Fruit fly (Drosophila melanogaster) whole organism, embryonic: ENCODE measurements around the gene CG10132.

Experiments
- CG10147 ChIP-seq: fragments of 200-800 bp; sonication (Bioruptor generic); optimal IDR thresholded peaks from 2 replicates; lab custom pipeline; 2019; ENCODE audit warnings: missing biosample characterization, mild to moderate bottlenecking, missing genetic modification characterization, moderate library complexity
- CG1233 ChIP-seq: fragments of 200-800 bp; sonication (Bioruptor generic); optimal IDR thresholded peaks from 4 replicates; lab custom pipeline; 2018; ENCODE audit warnings: missing biosample characterization, mild to moderate bottlenecking, missing genetic modification characterization
- CG12659 ChIP-seq: fragments of 200-800 bp; sonication (Bioruptor generic); optimal IDR thresholded peaks from 3 replicates; lab custom pipeline; 2017; ENCODE audit warnings: mild to moderate bottlenecking, missing biosample characterization, missing genetic modification reagents, missing genetic modification characterization
- CG12744 ChIP-seq: fragments of 200-800 bp; sonication (Bioruptor generic); optimal IDR thresholded peaks from 2 replicates; lab custom pipeline; 2016; ENCODE audit warnings: missing biosample characterization, missing genetic modification characterization
- CG13424 ChIP-seq: fragments of 200-800 bp; sonication (Bioruptor generic); optimal IDR thresholded peaks from 2 replicates; lab custom pipeline; 2019; ENCODE audit warnings: missing biosample characterization, mild to moderate bottlenecking, missing genetic modification characterization, moderate library complexity
- CG14441 ChIP-seq: fragments of 200-800 bp; sonication (Bioruptor generic); IDR thresholded peaks from 2 replicates; pipeline ENCODE4 v1.3.6; 2022; ENCODE audit warnings: missing biosample characterization, missing genetic modification characterization
- CG14860 ChIP-seq: fragments of 200-800 bp; sonication (Bioruptor generic); IDR thresholded peaks from 3 replicates; pipeline ENCODE4 v1.3.6; 2022; ENCODE audit warnings: missing biosample characterization, missing genetic modification characterization; ENCODE audit not compliant: partially characterized antibody
- CG17328 ChIP-seq: fragments of 200-800 bp; sonication (Bioruptor generic); IDR thresholded peaks from 2 replicates; pipeline ENCODE4 v1.3.6; 2022; ENCODE audit warnings: missing biosample characterization, missing genetic modification characterization
- CG18011 ChIP-seq: fragments of 200-800 bp; sonication (Bioruptor generic); optimal IDR thresholded peaks from 2 replicates; lab custom pipeline; 2017; ENCODE audit warnings: missing biosample characterization, missing genetic modification characterization, mild to moderate bottlenecking, moderate library complexity, missing genotype
- CG2116 ChIP-seq: fragments of 200-800 bp; sonication (Bioruptor generic); optimal IDR thresholded peaks from 3 replicates; lab custom pipeline; 2018; ENCODE audit warnings: missing biosample characterization, mild to moderate bottlenecking, missing genetic modification characterization
- CG3847 ChIP-seq: fragments of 200-800 bp; sonication (Bioruptor generic); IDR thresholded peaks from 2 replicates; pipeline ENCODE4 v1.3.6; 2022; ENCODE audit warnings: missing biosample characterization, missing genetic modification characterization
- CG7372 ChIP-seq: fragments of 200-800 bp; sonication (Bioruptor generic); IDR thresholded peaks from 2 replicates; pipeline ENCODE4 v1.3.6; 2022; ENCODE audit warnings: missing biosample characterization, missing genetic modification characterization
- CG8765 ChIP-seq: fragments of 200-800 bp; sonication (Bioruptor generic); IDR thresholded peaks from 2 replicates; pipeline ENCODE4 v1.3.6; 2022; ENCODE audit warnings: missing biosample characterization, missing genetic modification characterization
- CG8944 ChIP-seq: fragments of 200-800 bp; sonication (Bioruptor generic); optimal IDR thresholded peaks from 3 replicates; lab custom pipeline; 2016; ENCODE audit warnings: missing biosample characterization, missing genetic modification characterization
- Camta ChIP-seq: fragments of 200-800 bp; sonication (Bioruptor generic); optimal IDR thresholded peaks from 2 replicates; lab custom pipeline; 2016; ENCODE audit warnings: missing biosample characterization, missing genetic modification characterization
- D19B ChIP-seq: fragments of 200-800 bp; sonication (Bioruptor generic); optimal IDR thresholded peaks from 2 replicates; lab custom pipeline; 2017; ENCODE audit warnings: missing biosample characterization, mild to moderate bottlenecking, missing genetic modification characterization
- Deaf1 ChIP-seq: fragments of 200-800 bp; optimal IDR thresholded peaks from 3 replicates; lab custom pipeline; 2019; ENCODE audit warnings: missing biosample characterization, mild to moderate bottlenecking, missing genetic modification characterization, moderate library complexity
- Dip3 ChIP-seq: fragments of 200-800 bp; sonication (Bioruptor generic); optimal IDR thresholded peaks from 3 replicates; lab custom pipeline; 2016; ENCODE audit warnings: missing biosample characterization, missing genetic modification characterization
- ERR ChIP-seq: fragments of 200-800 bp; sonication (Bioruptor generic); optimal IDR thresholded peaks from 2 replicates; lab custom pipeline; 2016; ENCODE audit warnings: missing biosample characterization, missing genetic modification characterization
- Eip74EF ChIP-seq, 2 experiments: fragments of 200-800 bp in 1 of 2; fragments of >200 bp in 1 of 2; sonication (Bioruptor generic) in 1 of 2; optimal IDR thresholded peaks; 2 replicates each; lab custom pipeline; 2017 to 2019; ENCODE audit warnings: missing biosample characterization in 2 of 2, missing genetic modification characterization in 2 of 2, mild to moderate bottlenecking in 1 of 2, moderate library complexity in 1 of 2
- HmgZ ChIP-seq: fragments of 200-800 bp; sonication (Bioruptor generic); optimal IDR thresholded peaks from 2 replicates; lab custom pipeline; 2018; ENCODE audit warnings: missing biosample characterization, mild to moderate bottlenecking, missing genetic modification characterization
- Hmr ChIP-seq: fragments of 200-800 bp; sonication (Bioruptor generic); optimal IDR thresholded peaks from 3 replicates; lab custom pipeline; 2017; ENCODE audit warnings: mild to moderate bottlenecking, missing biosample characterization, missing genetic modification reagents, missing genetic modification characterization
- Hr51 ChIP-seq, 2 experiments: fragments of 200-800 bp; sonication (Bioruptor generic); optimal IDR thresholded peaks; 2 replicates in 1 of 2; 3 replicates in 1 of 2; lab custom pipeline; 2016 to 2018; ENCODE audit warnings: missing biosample characterization in 2 of 2, missing genetic modification characterization in 2 of 2, mild to moderate bottlenecking in 1 of 2, moderate library complexity in 1 of 2
- Lpt ChIP-seq: fragments of >200 bp; optimal IDR thresholded peaks from 2 replicates; lab custom pipeline; 2018; ENCODE audit warnings: missing biosample characterization, missing genetic modification characterization
- Max ChIP-seq: fragments of 200-800 bp; sonication (Bioruptor generic); optimal IDR thresholded peaks from 2 replicates; lab custom pipeline; 2016; ENCODE audit warnings: missing biosample characterization, mild to moderate bottlenecking, missing genetic modification characterization
- Med ChIP-seq: fragments of 200-800 bp; sonication (Bioruptor generic); peaks from one replicate; lab custom pipeline; 2016; ENCODE audit warnings: missing biosample characterization, missing genetic modification characterization, mild to moderate bottlenecking, inconsistent platforms, moderate library complexity
- Mes4 ChIP-seq: fragments of 200-800 bp; sonication (Bioruptor generic); optimal IDR thresholded peaks from 2 replicates; lab custom pipeline; 2016; ENCODE audit warnings: missing biosample characterization, missing genetic modification characterization
- Rx ChIP-seq: fragments of 200-800 bp; sonication (Bioruptor generic); IDR thresholded peaks from 2 replicates; pipeline ENCODE4 v1.3.6; 2022; ENCODE audit warnings: missing biosample characterization, missing genetic modification characterization
- amos ChIP-seq: fragments of 200-800 bp; sonication (Bioruptor generic); IDR thresholded peaks from 2 replicates; pipeline ENCODE4 v1.3.6; 2022; ENCODE audit warnings: missing biosample characterization, missing genetic modification characterization; ENCODE audit not compliant: partially characterized antibody
- bbx ChIP-seq: fragments of 200-800 bp; sonication (Bioruptor generic); IDR thresholded peaks from 2 replicates; pipeline ENCODE4 v1.3.6; 2022; ENCODE audit warnings: missing biosample characterization, missing genetic modification characterization; ENCODE audit not compliant: partially characterized antibody
- ci ChIP-seq: fragments of 200-800 bp; sonication (Bioruptor generic); IDR thresholded peaks from 3 replicates; pipeline ENCODE4 v1.3.6; 2022; ENCODE audit warnings: missing biosample characterization, missing genetic modification characterization
- corto ChIP-seq: fragments of 200-800 bp; sonication (Bioruptor generic); optimal IDR thresholded peaks from 2 replicates; lab custom pipeline; 2016; ENCODE audit warnings: missing biosample characterization, mild to moderate bottlenecking, missing genetic modification characterization, moderate library complexity
- dysf ChIP-seq: fragments of 200-800 bp; sonication (Bioruptor generic); IDR thresholded peaks from 3 replicates; pipeline ENCODE4 v1.3.6; 2022; ENCODE audit warnings: missing biosample characterization, missing genetic modification characterization
- eve ChIP-seq, 2 experiments: fragments of >200 bp; optimal IDR thresholded peaks; 2 replicates each; lab custom pipeline; 2017; ENCODE audit warnings: missing biosample characterization in 2 of 2, missing genetic modification characterization in 2 of 2
- gce ChIP-seq: fragments of 200-800 bp; sonication (Bioruptor generic); IDR thresholded peaks from 3 replicates; pipeline ENCODE4 v1.3.6; 2022; ENCODE audit warnings: missing biosample characterization, missing genetic modification characterization
- gem ChIP-seq: fragments of 200-800 bp; sonication (Bioruptor generic); optimal IDR thresholded peaks from 2 replicates; lab custom pipeline; 2019; ENCODE audit warnings: missing biosample characterization, mild to moderate bottlenecking, missing genetic modification characterization, moderate library complexity
- grau ChIP-seq: fragments of 200-800 bp; optimal IDR thresholded peaks from 3 replicates; lab custom pipeline; 2019; ENCODE audit warnings: missing biosample characterization, mild to moderate bottlenecking, missing genetic modification characterization, moderate library complexity
- gro ChIP-seq: fragments of 200-800 bp; sonication (Bioruptor generic); optimal IDR thresholded peaks from 2 replicates; lab custom pipeline; 2016; ENCODE audit warnings: missing biosample characterization, missing genetic modification characterization
- gsb-n ChIP-seq: fragments of 200-800 bp; sonication (Bioruptor generic); optimal IDR thresholded peaks from 3 replicates; lab custom pipeline; 2018; ENCODE audit warnings: missing biosample characterization, mild to moderate bottlenecking, missing genetic modification characterization
- knrl ChIP-seq: fragments of 200-800 bp; sonication (Bioruptor generic); IDR thresholded peaks from 3 replicates; pipeline ENCODE4 v1.3.6; 2022; ENCODE audit warnings: missing biosample characterization, missing genetic modification characterization; ENCODE audit not compliant: partially characterized antibody
- lbe ChIP-seq: fragments of 200-800 bp; sonication (Bioruptor generic); optimal IDR thresholded peaks from 2 replicates; lab custom pipeline; 2016; ENCODE audit warnings: missing biosample characterization, mild to moderate bottlenecking, missing genetic modification characterization
- mirr ChIP-seq: fragments of 200-800 bp; sonication (Bioruptor generic); optimal IDR thresholded peaks from 3 replicates; lab custom pipeline; 2018; ENCODE audit warnings: missing biosample characterization, mild to moderate bottlenecking, missing genetic modification characterization
- nerfin-1 ChIP-seq: fragments of 200-800 bp; sonication (Bioruptor generic); optimal IDR thresholded peaks from 3 replicates; lab custom pipeline; 2019; ENCODE audit warnings: missing biosample characterization, mild to moderate bottlenecking, missing genetic modification characterization, moderate library complexity
- ranshi ChIP-seq: fragments of 200-800 bp; sonication (Bioruptor generic); IDR thresholded peaks from 2 replicates; pipeline ENCODE4 v1.3.6; 2022; ENCODE audit warnings: missing biosample characterization, missing genetic modification characterization
- rib ChIP-seq: fragments of 200-800 bp; sonication (Bioruptor generic); IDR thresholded peaks from 2 replicates; pipeline ENCODE4 v1.3.6; 2022; ENCODE audit warnings: missing biosample characterization, missing genetic modification characterization
- salm ChIP-seq: fragments of 200-800 bp; sonication (Bioruptor generic); optimal IDR thresholded peaks from 2 replicates; lab custom pipeline; 2018; ENCODE audit warnings: missing biosample characterization, mild to moderate bottlenecking, missing genetic modification characterization
- sens ChIP-seq: fragments of 200-800 bp; sonication (Bioruptor generic); peaks from one replicate; lab custom pipeline; 2016; ENCODE audit warnings: missing biosample characterization, missing genetic modification characterization
- sima ChIP-seq: fragments of 200-800 bp; sonication (Bioruptor generic); optimal IDR thresholded peaks from 2 replicates; lab custom pipeline; 2016; ENCODE audit warnings: missing biosample characterization, missing genetic modification characterization
- sob ChIP-seq: fragments of 200-800 bp; sonication (Bioruptor generic); IDR thresholded peaks from 2 replicates; pipeline ENCODE4 v1.3.6; 2022; ENCODE audit warnings: missing biosample characterization, missing genetic modification characterization
- tin ChIP-seq: fragments of 200-800 bp; sonication (Bioruptor generic); optimal IDR thresholded peaks from 3 replicates; lab custom pipeline; 2016; ENCODE audit warnings: missing biosample characterization, missing genetic modification characterization
- trem ChIP-seq: fragments of 200-800 bp; optimal IDR thresholded peaks from 3 replicates; lab custom pipeline; 2019; ENCODE audit warnings: missing biosample characterization, mild to moderate bottlenecking, missing genetic modification characterization, moderate library complexity
- vvl ChIP-seq: fragments of 200-800 bp; sonication (Bioruptor generic); IDR thresholded peaks from 2 replicates; pipeline ENCODE4 v1.3.6; 2022; ENCODE audit warnings: missing biosample characterization, missing genetic modification characterization

Gene CG10132

DNA sequence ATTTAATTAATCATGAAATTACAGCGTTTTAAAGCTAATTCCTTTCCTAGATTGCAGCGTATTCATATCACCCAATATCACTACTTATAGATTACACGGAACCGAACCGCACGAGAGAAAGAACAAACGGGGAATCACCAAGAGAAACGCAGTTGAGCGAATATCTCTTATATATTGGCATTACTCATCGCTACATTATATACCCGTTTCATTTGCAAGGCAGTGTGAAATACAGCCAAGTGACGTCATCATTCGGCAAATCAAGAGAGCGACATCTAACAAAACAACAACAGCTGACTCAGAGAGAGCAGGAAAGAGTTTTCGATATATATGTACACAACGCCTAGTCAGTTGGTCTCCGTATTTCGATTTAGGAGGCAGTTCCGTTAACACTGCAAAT lies 29.5 kb downstream of the CG10132 start, which contains the start of gene Tep4 (continued):
- TF ChIP-seq Hmr (GFP tag; lab: Kevin White, UChicago) (no peak), CG3847 (GFP tag; lab: Robert Waterston, UW) (no peak), CG14860 (GFP tag; lab: Robert Waterston, UW) (no peak), CG17328 (GFP tag; lab: Robert Waterston, UW) (no peak), ERR (GFP tag; lab: Kevin White, UChicago) (no peak), nerfin-1 (tag; lab: Kevin White, UChicago) (no peak), sens (GFP tag; lab: Kevin White, UChicago) (peak; percentile 78), Hr51 (GFP tag; optimal IDR thresholded peaks at IDR 0.05; lab: Kevin White, UChicago) (no peak), bbx (GFP tag; lab: Robert Waterston, UW) (no peak), knrl (GFP tag; lab: Robert Waterston, UW) (no peak), gem (tag; lab: Kevin White, UChicago) (no peak), amos (GFP tag; lab: Robert Waterston, UW) (no peak), sima (GFP tag; lab: Kevin White, UChicago) (no peak), Deaf1 (tag; lab: Kevin White, UChicago) (peak; percentile 40), HmgZ (tag; lab: Kevin White, UChicago) (no peak), rib (GFP tag; lab: Robert Waterston, UW) (no peak), grau (tag; lab: Kevin White, UChicago) (no peak), lbe (GFP tag; lab: Kevin White, UChicago) (no peak), gsb-n (no peak), dysf (GFP tag; lab: Robert Waterston, UW) (no peak), mirr (GFP tag; lab: Kevin White, UChicago) (peak; percentile 53), vvl (GFP tag; lab: Robert Waterston, UW) (no peak), Mes4 (GFP tag; lab: Kevin White, UChicago) (no peak), CG8765 (GFP tag; lab: Robert Waterston, UW) (no peak), gce (GFP tag; lab: Robert Waterston, UW) (no peak), Rx (GFP tag; lab: Robert Waterston, UW) (no peak), corto (no peak), Dip3 (GFP tag; lab: Kevin White, UChicago) (no peak), CG2116 (GFP tag; lab: Kevin White, UChicago) (no peak), Eip74EF (GFP tag; optimal IDR thresholded peaks at IDR 0.05; lab: Kevin White, UChicago) (peak in 1 of 2 experiments; percentile 7), Med (GFP tag; lab: Kevin White, UChicago) (peak; percentile 44), CG12659 (no peak), CG7372 (GFP tag; lab: Robert Waterston, UW) (no peak), salm (tag; lab: Kevin White, UChicago) (no peak), Max (GFP tag; lab: Kevin White, UChicago) (no peak), CG18011 (GFP tag; lab: Kevin White, UChicago) (no peak), CG1233 (GFP tag; lab: Kevin White, UChicago) (no peak), gro (GFP tag; lab: Kevin White, UChicago) (no peak), CG12744 (no peak), D19B (GFP tag; lab: Kevin White, UChicago) (peak; percentile 43), CG14441 (GFP tag; lab: Robert Waterston, UW) (no peak), trem (tag; lab: Kevin White, UChicago) (no peak), CG10147 (GFP tag; lab: Kevin White, UChicago) (no peak), Lpt (GFP tag; lab: Kevin White, UChicago) (no peak), eve (GFP tag; optimal IDR thresholded peaks at IDR 0.05; lab: Kevin White, UChicago) (peak in 1 of 2 experiments; percentile 38), sob (no peak), ranshi (no peak), CG8944 (no peak), tin (GFP tag; lab: Kevin White, UChicago) (no peak), ci (GFP tag; lab: Robert Waterston, UW) (no peak), CG13424 (tag; lab: Kevin White, UChicago) (no peak), Camta (GFP tag; lab: Kevin White, UChicago) (no peak)
